Worm (Caenorhabditis elegans): ENCODE results near the gene Y43F8B.24.

The Y43F8B.24 gene

ce11 chrV:19501389-19501788, 44.2 kb downstream of the Y43F8B.24 start:
- TF ChIP-seq sdz-12 (GFP tag; optimal IDR thresholded peaks at IDR 0.05) (no peak), unc-62 (GFP tag; optimal IDR thresholded peaks at IDR 0.05 in 1 of 2) (peak in 1 of 2 experiments; percentile 97), unc-62 (tag; optimal IDR thresholded peaks at IDR 0.05) (no peak)

- TF ChIP-seq ZK337.2 (GFP tag; IDR thresholded peaks at IDR 0.05): no peak
- no peak for TF ChIP-seq hlh-11 (tag; optimal IDR thresholded peaks at IDR 0.05)
- TF ChIP-seq skn-1 (tag; optimal IDR thresholded peaks at IDR 0.05): no peak
- no peak for TF ChIP-seq lin-39 (tag; optimal IDR thresholded peaks at IDR 0.05)
- no peak for TF ChIP-seq T20F7.1 (GFP tag; optimal IDR thresholded peaks at IDR 0.05)
- no peak for TF ChIP-seq duxl-1 (tag; optimal IDR thresholded peaks at IDR 0.05; ENCODE audit: poor library complexity)
Observed at ce11 chrV:19502579-19503151, 45.4 kb downstream of the Y43F8B.24 start, which contains the start of gene Y43F8B.3. Y43F8B.3 (plus strand) TSS chrV:19503101.

All from whole organism, L4 larva.